Fruit fly (Drosophila melanogaster): ENCODE data around the gene CG3457.

The CG3457 gene

dm6 chrX:2213759-2214406, 26.3 kb downstream of the CG3457 start, which contains the start of gene SmydA-8:
Gene SmydA-8 (minus strand): TSS chrX:2213809.
- TF ChIP-seq CG8478 (optimal IDR thresholded peaks at IDR 0.05): no peak
- TF ChIP-seq CTCF (optimal IDR thresholded peaks at IDR 0.05): no peak

- TF ChIP-seq CG8478 (optimal IDR thresholded peaks at IDR 0.05): no peak
- TF ChIP-seq CTCF (optimal IDR thresholded peaks at IDR 0.05): no peak
Observed at dm6 chrX:2218455-2218854, 30.8 kb downstream of the CG3457 start.

- TF ChIP-seq CG8478 (optimal IDR thresholded peaks at IDR 0.05) (no peak), CTCF (optimal IDR thresholded peaks at IDR 0.05) (no peak)
Observed at dm6 chrX:2219246-2219645, 31.6 kb downstream of the CG3457 start.

dm6 chrX:2219899-2220298, 32.3 kb downstream of the CG3457 start:
- no peak for TF ChIP-seq CG8478 (optimal IDR thresholded peaks at IDR 0.05)
- no peak for TF ChIP-seq CTCF (optimal IDR thresholded peaks at IDR 0.05)

dm6 chrX:2221598-2221997, 34.0 kb downstream of the CG3457 start:
- no peak for TF ChIP-seq CG8478 (optimal IDR thresholded peaks at IDR 0.05)
- TF ChIP-seq CTCF (optimal IDR thresholded peaks at IDR 0.05): no peak

dm6 chrX:2222181-2222790, 34.7 kb downstream of the CG3457 start, which contains the start of gene Vinc:
Gene Vinc (minus strand): TSS chrX:2222567.
- TF ChIP-seq CG8478 (optimal IDR thresholded peaks at IDR 0.05): no peak
- TF ChIP-seq CTCF (optimal IDR thresholded peaks at IDR 0.05): no peak

- no peak for TF ChIP-seq CTCF (optimal IDR thresholded peaks at IDR 0.05)
- no peak for TF ChIP-seq CG8478 (optimal IDR thresholded peaks at IDR 0.05)
Observed at dm6 chrX:2223454-2223853, 35.8 kb downstream of the CG3457 start, which contains the start of gene CG14052. Gene CG14052 (plus strand): TSS chrX:2223754.

dm6 chrX:2225138-2225537, 37.5 kb downstream of the CG3457 start, which contains the start of gene pcx:
Gene pcx (plus strand): TSS chrX:2225296.
- TF ChIP-seq CG8478 (optimal IDR thresholded peaks at IDR 0.05) (no peak), CTCF (optimal IDR thresholded peaks at IDR 0.05) (no peak)
